Worm (Caenorhabditis elegans) whole organism, young adult: ENCODE results near the gene sam-4.

ENCODE experiments used
- B0035.1 ChIP-seq: sonication (generic microtip); optimal IDR thresholded peaks from 2 replicates; lab custom pipeline; 2016; ENCODE audit warnings: missing genetic modification characterization, mild to moderate bottlenecking, missing compliant biosample characterization, missing genotype, missing genetic modification reagents
- C17E4.6 ChIP-seq: fragments of 200-800 bp; sonication (Bioruptor generic); IDR thresholded peaks from 2 replicates; pipeline ENCODE4 v1.3.6; 2022; ENCODE audit warnings: missing genetic modification reagents, missing genetic modification characterization, missing compliant biosample characterization
- D2030.7 ChIP-seq: fragments of 200-800 bp; sonication (Bioruptor generic); IDR thresholded peaks from 2 replicates; pipeline ENCODE4 v1.3.6; 2022; ENCODE audit warnings: missing genetic modification reagents, missing genetic modification characterization, missing compliant biosample characterization
- F10E7.11 ChIP-seq: sonication (generic microtip); optimal IDR thresholded peaks from 2 replicates; lab custom pipeline; 2017; ENCODE audit warnings: mild to moderate bottlenecking, missing genetic modification characterization, moderate library complexity, missing compliant biosample characterization
- F37B4.10 ChIP-seq: fragments of 200-800 bp; sonication (Bioruptor generic); IDR thresholded peaks from 2 replicates; pipeline ENCODE4 v1.3.6; 2022; ENCODE audit warnings: missing genetic modification characterization, missing compliant biosample characterization
- F57C9.4 ChIP-seq: sonication (generic microtip); optimal IDR thresholded peaks from 2 replicates; lab custom pipeline; 2017; ENCODE audit warnings: mild to moderate bottlenecking, missing genetic modification characterization, missing compliant biosample characterization
- Y53F4B.3 ChIP-seq: fragments of 200-800 bp; sonication (Bioruptor generic); IDR thresholded peaks from 2 replicates; pipeline ENCODE4 v1.3.6; 2022; ENCODE audit warnings: missing genetic modification reagents, missing genetic modification characterization, missing compliant biosample characterization
- Y67H2A.10 ChIP-seq: fragments of 200-800 bp; sonication (Bioruptor generic); conservative IDR thresholded peaks from 2 replicates; pipeline ENCODE4 v1.3.6; 2022; ENCODE audit warnings: missing genetic modification reagents, missing genetic modification characterization, missing compliant biosample characterization
- Y79H2A.3 ChIP-seq: fragments of 200-800 bp; sonication (Bioruptor generic); conservative IDR thresholded peaks from 2 replicates; pipeline ENCODE4 v1.3.6; 2022; ENCODE audit warnings: missing genetic modification reagents, missing genetic modification characterization, missing compliant biosample characterization
- akir-1 ChIP-seq: fragments of 200-800 bp; sonication (Bioruptor generic); optimal IDR thresholded peaks from 2 replicates; lab custom pipeline; 2018; ENCODE audit warnings: mild to moderate bottlenecking, missing genetic modification characterization, moderate library complexity, missing compliant biosample characterization
- ama-1 ChIP-seq, 3 experiments: fragments of 150-350 bp in 1 of 3; sonication (generic microtip) in 2 of 3; optimal IDR thresholded peaks; 2 replicates each; lab custom pipeline; 2014 to 2018; ENCODE audit warnings: missing biosample characterization in 2 of 3, missing genetic modification characterization in 2 of 3, missing genetic modification reagents in 2 of 3
- atf-7 ChIP-seq: sonication (generic microtip); optimal IDR thresholded peaks from 2 replicates; lab custom pipeline; 2017; ENCODE audit warnings: mild to moderate bottlenecking, missing genetic modification characterization, missing compliant biosample characterization
- attf-3 ChIP-seq: fragments of 200-800 bp; sonication (Bioruptor generic); conservative IDR thresholded peaks from 2 replicates; pipeline ENCODE4 v1.3.6; 2022; ENCODE audit warnings: missing genetic modification reagents, missing genetic modification characterization, missing compliant biosample characterization
- ccch-3 ChIP-seq: fragments of 200-800 bp; sonication (Bioruptor generic); optimal IDR thresholded peaks from 2 replicates; lab custom pipeline; 2018; ENCODE audit warnings: mild to moderate bottlenecking, missing genetic modification characterization, missing compliant biosample characterization
- cebp-1 ChIP-seq, 2 experiments: fragments of 200-800 bp in 1 of 2; sonication (Bioruptor generic) in 1 of 2; sonication (generic microtip) in 1 of 2; IDR thresholded peaks in 1 of 2; optimal IDR thresholded peaks in 1 of 2; 2 replicates each; pipeline versions ENCODE4 v1.3.6 to Lab custom; 2017 to 2022; ENCODE audit warnings: missing compliant biosample characterization in 2 of 2, missing genetic modification characterization in 2 of 2, mild to moderate bottlenecking in 1 of 2, missing genetic modification reagents in 1 of 2, moderate library complexity in 1 of 2
- ceh-27 ChIP-seq: fragments of 200-800 bp; sonication (Bioruptor generic); optimal IDR thresholded peaks from 2 replicates; lab custom pipeline; 2018; ENCODE audit warnings: mild to moderate bottlenecking, missing genetic modification characterization, moderate library complexity, missing compliant biosample characterization
- ceh-40 ChIP-seq: fragments of 200-800 bp; sonication (Bioruptor generic); IDR thresholded peaks from 2 replicates; pipeline ENCODE4 v1.3.6; 2022; ENCODE audit warnings: missing genetic modification characterization, missing compliant biosample characterization
- ceh-79 ChIP-seq: sonication (generic microtip); optimal IDR thresholded peaks from 2 replicates; lab custom pipeline; 2017; ENCODE audit warnings: mild to moderate bottlenecking, missing genetic modification characterization, missing compliant biosample characterization
- chd-7 ChIP-seq: sonication (generic microtip); optimal IDR thresholded peaks from 2 replicates; lab custom pipeline; 2016; ENCODE audit warnings: mild to moderate bottlenecking, missing genetic modification characterization, moderate library complexity, missing compliant biosample characterization
- dpff-1 ChIP-seq: sonication (generic microtip); optimal IDR thresholded peaks from 2 replicates; lab custom pipeline; 2017; ENCODE audit warnings: mild to moderate bottlenecking, missing genetic modification characterization, missing compliant biosample characterization
- dpl-1 ChIP-seq: fragments of 150-350 bp; optimal IDR thresholded peaks from 2 replicates; lab custom pipeline; 2014; ENCODE audit warnings: missing biosample characterization, missing genetic modification reagents, missing genetic modification characterization
- egl-18 ChIP-seq: fragments of 200-800 bp; sonication (Bioruptor generic); IDR thresholded peaks from 2 replicates; pipeline ENCODE4 v1.3.6; 2022; ENCODE audit warnings: missing genetic modification reagents, missing genetic modification characterization, missing compliant biosample characterization
- egl-44 ChIP-seq: fragments of 200-800 bp; sonication (Bioruptor generic); IDR thresholded peaks from 2 replicates; pipeline ENCODE4 v1.3.6; 2022; ENCODE audit warnings: missing genetic modification reagents, missing genetic modification characterization, missing compliant biosample characterization
- fkh-3 ChIP-seq: sonication (generic microtip); optimal IDR thresholded peaks from 2 replicates; lab custom pipeline; 2016; ENCODE audit warnings: mild to moderate bottlenecking, missing genetic modification characterization, missing compliant biosample characterization
- gei-17 ChIP-seq: fragments of 200-800 bp; sonication (Bioruptor generic); optimal IDR thresholded peaks from 2 replicates; lab custom pipeline; 2018; ENCODE audit warnings: mild to moderate bottlenecking, missing genetic modification characterization, missing compliant biosample characterization
- him-1 ChIP-seq: sonication (generic microtip); optimal IDR thresholded peaks from 2 replicates; lab custom pipeline; 2016; ENCODE audit warnings: missing genotype, missing genetic modification reagents, missing genetic modification characterization, missing compliant biosample characterization
- hrde-1 ChIP-seq: sonication (generic microtip); optimal IDR thresholded peaks from 2 replicates; lab custom pipeline; 2016; ENCODE audit warnings: missing genetic modification characterization, mild to moderate bottlenecking, missing compliant biosample characterization, moderate library complexity, missing genotype, missing genetic modification reagents, borderline replicate concordance
- lin-35 ChIP-seq, 3 experiments: fragments of 150-350 bp in 2 of 3; sonication (generic microtip) in 1 of 3; optimal IDR thresholded peaks; 2 replicates each; lab custom pipeline; 2014 to 2018; ENCODE audit warnings: missing biosample characterization in 3 of 3, missing genetic modification characterization in 3 of 3, missing genetic modification reagents in 3 of 3
- lir-1 ChIP-seq: fragments of 200-800 bp; sonication (Bioruptor generic); conservative IDR thresholded peaks from 2 replicates; pipeline ENCODE4 v1.3.6; 2022; ENCODE audit warnings: missing genetic modification reagents, missing genetic modification characterization, missing compliant biosample characterization
- madf-6 ChIP-seq: fragments of 200-800 bp; sonication (Bioruptor generic); IDR thresholded peaks from 2 replicates; pipeline ENCODE4 v1.3.6; 2022; ENCODE audit warnings: missing genetic modification reagents, missing genetic modification characterization, missing compliant biosample characterization
- nfya-1 ChIP-seq: sonication (generic microtip); optimal IDR thresholded peaks from 2 replicates; lab custom pipeline; 2017; ENCODE audit warnings: antibody characterized with exemption, missing compliant biosample characterization, missing genetic modification characterization, borderline replicate concordance; ENCODE audit not compliant: insufficient read depth
- nfyb-1 ChIP-seq: fragments of 200-800 bp; sonication (Bioruptor generic); IDR thresholded peaks from 2 replicates; pipeline ENCODE4 v1.3.6; 2022; ENCODE audit warnings: missing genetic modification reagents, missing genetic modification characterization, missing compliant biosample characterization
- nhr-80 ChIP-seq: sonication (generic microtip); optimal IDR thresholded peaks from 2 replicates; lab custom pipeline; 2016; ENCODE audit warnings: missing genetic modification characterization, missing compliant biosample characterization
- rpc-1 ChIP-seq, 2 experiments: fragments of 150-350 bp in 1 of 2; sonication (generic microtip) in 1 of 2; optimal IDR thresholded peaks; 2 replicates each; lab custom pipeline; 2014 to 2018; ENCODE audit warnings: missing biosample characterization in 1 of 2, missing genetic modification characterization in 1 of 2, missing genetic modification reagents in 1 of 2, missing genotype in 1 of 2
- sdz-38 ChIP-seq: sonication (generic microtip); optimal IDR thresholded peaks from 2 replicates; lab custom pipeline; 2016; ENCODE audit warnings: missing genotype, missing genetic modification characterization, missing compliant biosample characterization
- snpc-4 ChIP-seq, 5 experiments: fragments of 150-350 bp in 1 of 5; sonication (generic microtip) in 4 of 5; optimal IDR thresholded peaks; 2 replicates each; lab custom pipeline; 2014 to 2018; ENCODE audit warnings: missing genetic modification characterization in 5 of 5, missing biosample characterization in 3 of 5, antibody characterized with exemption in 2 of 5, mild to moderate bottlenecking in 2 of 5, missing compliant biosample characterization in 2 of 5, missing genotype in 2 of 5, moderate library complexity in 2 of 5, missing genetic modification reagents in 1 of 5
- somi-1 ChIP-seq: fragments of 200-800 bp; sonication (Bioruptor generic); optimal IDR thresholded peaks from 2 replicates; lab custom pipeline; 2018; ENCODE audit warnings: mild to moderate bottlenecking, missing genetic modification characterization, missing compliant biosample characterization
- tbx-9 ChIP-seq: sonication (generic microtip); optimal IDR thresholded peaks from 2 replicates; lab custom pipeline; 2016; ENCODE audit warnings: borderline replicate concordance, missing genetic modification characterization, inconsistent platforms, missing compliant biosample characterization
- tlf-1 ChIP-seq: fragments of 200-800 bp; sonication (Bioruptor generic); optimal IDR thresholded peaks from 2 replicates; lab custom pipeline; 2018; ENCODE audit warnings: mild to moderate bottlenecking, missing genetic modification characterization, missing compliant biosample characterization
- xnd-1 ChIP-seq: sonication (generic microtip); optimal IDR thresholded peaks from 2 replicates; lab custom pipeline; 2016; ENCODE audit warnings: missing genotype, missing genetic modification reagents, missing genetic modification characterization, missing compliant biosample characterization
- ztf-18 ChIP-seq: sonication (generic microtip); optimal IDR thresholded peaks from 2 replicates; lab custom pipeline; 2016; ENCODE audit warnings: missing genotype, mild to moderate bottlenecking, missing genetic modification characterization, missing compliant biosample characterization
- ztf-25 ChIP-seq: fragments of 200-800 bp; sonication (Bioruptor generic); IDR thresholded peaks from 2 replicates; pipeline ENCODE4 v1.3.6; 2022; ENCODE audit warnings: missing genetic modification reagents, missing genetic modification characterization, missing compliant biosample characterization
- ztf-28 ChIP-seq: fragments of 200-800 bp; sonication (Bioruptor generic); IDR thresholded peaks from 2 replicates; pipeline ENCODE4 v1.3.6; 2022; ENCODE audit warnings: missing genetic modification reagents, missing genetic modification characterization, missing compliant biosample characterization
- ztf-6 ChIP-seq: fragments of 200-800 bp; sonication (Bioruptor generic); IDR thresholded peaks from 2 replicates; pipeline ENCODE4 v1.3.6; 2022; ENCODE audit warnings: missing genetic modification reagents, missing genetic modification characterization, missing compliant biosample characterization

The sam-4 gene

ce11 chrII:5603194-5603593 is 45.9 kb downstream of the sam-4 start, which contains the start of gene C17G10.6:
Gene C17G10.6, minus strand, starts transcription at chrII:5603294.
- TF ChIP-seq ceh-40 (no peak), ccch-3 (no peak), ceh-79 (no peak), Y53F4B.3 (no peak), chd-7 (tag; lab: Kevin White, UChicago) (no peak), ama-1 (optimal IDR thresholded peaks at IDR 0.05; lab: Kevin White, UChicago) (no peak), ama-1 (GFP tag; optimal IDR thresholded peaks at IDR 0.05; lab: Kevin White, UChicago) (no peak), D2030.7 (GFP tag; lab: Robert Waterston, UW) (no peak), cebp-1 (GFP tag; IDR thresholded peaks at IDR 0.05; lab: Robert Waterston, UW) (no peak), cebp-1 (tag; optimal IDR thresholded peaks at IDR 0.05; lab: Kevin White, UChicago) (no peak)

- no peak for TF ChIP-seq sdz-38
- TF ChIP-seq nfyb-1 (GFP tag; lab: Robert Waterston, UW) = peak; percentile 89
- no peak for TF ChIP-seq egl-18
- no peak for TF ChIP-seq gei-17 (GFP tag; lab: Kevin White, UChicago)
- no peak for TF ChIP-seq ceh-79
- TF ChIP-seq nhr-80 = peak; percentile 59
- no peak for TF ChIP-seq rpc-1 (optimal IDR thresholded peaks at IDR 0.05; lab: Kevin White, UChicago)
- peak; percentile 15 for TF ChIP-seq rpc-1 (tag; optimal IDR thresholded peaks at IDR 0.05; lab: Kevin White, UChicago)
- TF ChIP-seq attf-3 (GFP tag; lab: Robert Waterston, UW) = no peak
- no peak for TF ChIP-seq Y67H2A.10
- no peak for TF ChIP-seq ztf-28
- TF ChIP-seq nfya-1 (tag; lab: Kevin White, UChicago) = no peak
- no peak for TF ChIP-seq ztf-6 (GFP tag; lab: Robert Waterston, UW)
- peak; percentile 83 for TF ChIP-seq ama-1 (optimal IDR thresholded peaks at IDR 0.05; lab: Kevin White, UChicago)
- no peak for TF ChIP-seq ama-1 (GFP tag; optimal IDR thresholded peaks at IDR 0.05; lab: Kevin White, UChicago)
- peak; percentile 97 for TF ChIP-seq snpc-4 (GFP tag; optimal IDR thresholded peaks at IDR 0.05; lab: Kevin White, UChicago)
- TF ChIP-seq snpc-4 (tag; optimal IDR thresholded peaks at IDR 0.05; lab: Kevin White, UChicago) = peak; percentile 98 to 99 (median 98)
- peak; percentile 14 for TF ChIP-seq ztf-18 (tag; lab: Kevin White, UChicago)
- no peak for TF ChIP-seq F57C9.4
- TF ChIP-seq him-1 (tag; lab: Kevin White, UChicago) = peak; percentile 94
- no peak for TF ChIP-seq somi-1 (GFP tag; lab: Kevin White, UChicago)
- TF ChIP-seq C17E4.6 = no peak
- TF ChIP-seq lin-35 (GFP tag; optimal IDR thresholded peaks at IDR 0.05; lab: Kevin White, UChicago) = peak in 1 of 3 experiments; percentile 38
- no peak for TF ChIP-seq Y79H2A.3 (GFP tag; lab: Robert Waterston, UW)
- no peak for TF ChIP-seq F37B4.10 (GFP tag; lab: Robert Waterston, UW)
- no peak for TF ChIP-seq dpff-1 (tag; lab: Kevin White, UChicago)
- no peak for TF ChIP-seq lir-1 (GFP tag; lab: Robert Waterston, UW)
- TF ChIP-seq dpl-1 (GFP tag; lab: Kevin White, UChicago) = no peak
- peak; percentile 34 for TF ChIP-seq tlf-1 (GFP tag; lab: Kevin White, UChicago)
- peak; percentile 57 for TF ChIP-seq xnd-1 (tag; lab: Kevin White, UChicago)
- TF ChIP-seq fkh-3 (tag; lab: Kevin White, UChicago) = peak; percentile 58
- no peak for TF ChIP-seq ztf-25 (GFP tag; lab: Robert Waterston, UW)
- no peak for TF ChIP-seq tbx-9 (tag; lab: Kevin White, UChicago)
- TF ChIP-seq egl-44 (GFP tag; lab: Robert Waterston, UW) = 0 out of 2 replicates have a peak, but pooled peaks have one; percentile 13
- peak; percentile 68 for TF ChIP-seq hrde-1 (tag; lab: Kevin White, UChicago)
- peak; percentile 81 for TF ChIP-seq madf-6
- peak; percentile 4 for TF ChIP-seq ceh-27 (GFP tag; lab: Kevin White, UChicago)
- TF ChIP-seq atf-7 (tag; lab: Kevin White, UChicago) = peak; percentile 40
- TF ChIP-seq akir-1 (GFP tag; lab: Kevin White, UChicago) = no peak
- TF ChIP-seq F10E7.11 (tag; lab: Kevin White, UChicago) = no peak
- no peak for TF ChIP-seq B0035.1 (tag; lab: Kevin White, UChicago)
Measured at ce11 chrII:5599326-5600044, 49.6 kb downstream of the sam-4 start, which contains the start of gene C17G10.10. Gene C17G10.10, minus strand, starts transcription at chrII:5599376.
